Fruit fly (Drosophila melanogaster) whole organism, embryonic: Measurements from ENCODE around the gene CG12818.
A peak's percentile ranks its signal among the peaks of the same experiment; 100 is the strongest.

Experiments
- Awh ChIP-seq: fragments of 200-800 bp; sonication (Bioruptor generic); IDR thresholded peaks from 2 replicates; pipeline ENCODE4, ENCODE4 v1.3.6; 2022; ENCODE audit warnings: missing biosample characterization, missing genetic modification characterization
- Blimp-1 ChIP-seq: fragments of 200-800 bp; sonication (Bioruptor generic); optimal IDR thresholded peaks from 3 replicates; lab custom pipeline; 2018; ENCODE audit warnings: missing biosample characterization, missing genetic modification characterization, mild to moderate bottlenecking, moderate library complexity, missing genetic modification reagents
- CG10565 ChIP-seq: fragments of 200-800 bp; sonication (Bioruptor generic); optimal IDR thresholded peaks from 3 replicates; lab custom pipeline; 2016; ENCODE audit warnings: missing biosample characterization, mild to moderate bottlenecking, missing genetic modification characterization
- CG10654 ChIP-seq: fragments of 200-800 bp; sonication (Bioruptor generic); optimal IDR thresholded peaks from 2 replicates; lab custom pipeline; 2016; ENCODE audit warnings: missing biosample characterization, missing genetic modification characterization
- CG11695 ChIP-seq: fragments of 200-800 bp; sonication (Bioruptor generic); IDR thresholded peaks from 3 replicates; pipeline ENCODE4 v1.3.6; 2022; ENCODE audit warnings: missing biosample characterization, missing genetic modification characterization
- CG12391 ChIP-seq: fragments of 200-800 bp; sonication (Bioruptor generic); optimal IDR thresholded peaks from 3 replicates; lab custom pipeline; 2018; ENCODE audit warnings: missing biosample characterization, mild to moderate bottlenecking, missing genetic modification characterization, moderate library complexity
- CG17829 ChIP-seq: fragments of 200-800 bp; optimal IDR thresholded peaks from 2 replicates; lab custom pipeline; 2019; ENCODE audit warnings: missing biosample characterization, mild to moderate bottlenecking, missing genetic modification characterization, moderate library complexity
- CG17912 ChIP-seq: fragments of 200-800 bp; sonication (Bioruptor generic); optimal IDR thresholded peaks from 2 replicates; lab custom pipeline; 2018; ENCODE audit warnings: missing biosample characterization, mild to moderate bottlenecking, missing genetic modification characterization
- CG18011 ChIP-seq: fragments of 200-800 bp; sonication (Bioruptor generic); optimal IDR thresholded peaks from 2 replicates; lab custom pipeline; 2017; ENCODE audit warnings: missing biosample characterization, missing genetic modification characterization, mild to moderate bottlenecking, moderate library complexity, missing genotype
- CG2129 ChIP-seq: fragments of 200-800 bp; sonication (Bioruptor generic); IDR thresholded peaks from 2 replicates; pipeline ENCODE4 v1.3.6; 2022; ENCODE audit warnings: missing biosample characterization, missing genetic modification characterization; ENCODE audit not compliant: partially characterized antibody
- CG2199 ChIP-seq: fragments of 200-800 bp; sonication (Bioruptor generic); IDR thresholded peaks from 3 replicates; pipeline ENCODE4 v1.3.6; 2022; ENCODE audit warnings: missing biosample characterization, missing genetic modification characterization
- CG31388 ChIP-seq: fragments of 200-800 bp; sonication (Bioruptor generic); optimal IDR thresholded peaks from 2 replicates; lab custom pipeline; 2016; ENCODE audit warnings: missing biosample characterization, missing genetic modification characterization
- CG34376 ChIP-seq: fragments of 200-800 bp; sonication (Bioruptor generic); optimal IDR thresholded peaks from 2 replicates; lab custom pipeline; 2018; ENCODE audit warnings: missing biosample characterization, mild to moderate bottlenecking, missing genetic modification characterization
- CG42726 ChIP-seq: fragments of 200-800 bp; sonication (Bioruptor generic); IDR thresholded peaks from 2 replicates; pipeline ENCODE4 v1.3.6; 2022; ENCODE audit warnings: missing biosample characterization, missing genetic modification characterization; ENCODE audit not compliant: partially characterized antibody
- CG6272 ChIP-seq: fragments of 200-800 bp; sonication (Bioruptor generic); IDR thresholded peaks from 2 replicates; pipeline ENCODE4 v1.3.6; 2022; ENCODE audit warnings: missing biosample characterization, missing genetic modification characterization
- CG6689 ChIP-seq: fragments of 200-800 bp; sonication (Bioruptor generic); IDR thresholded peaks from 2 replicates; pipeline ENCODE4 v1.3.6; 2022; ENCODE audit warnings: missing biosample characterization, missing genetic modification characterization
- CG6813 ChIP-seq: fragments of 200-800 bp; sonication (Bioruptor generic); optimal IDR thresholded peaks from 2 replicates; lab custom pipeline; 2017; ENCODE audit warnings: missing biosample characterization, missing genetic modification characterization, mild to moderate bottlenecking, moderate library complexity, missing genetic modification reagents
- CG8478 ChIP-seq: fragments of >200 bp; optimal IDR thresholded peaks from 2 replicates; lab custom pipeline; 2018
- CG9215 ChIP-seq: fragments of 200-800 bp; sonication (Bioruptor generic); IDR thresholded peaks from 2 replicates; pipeline ENCODE4 v1.3.6; 2022; ENCODE audit warnings: missing biosample characterization, missing genetic modification characterization
- CG9609 ChIP-seq: fragments of 200-800 bp; sonication (Bioruptor generic); optimal IDR thresholded peaks from 3 replicates; lab custom pipeline; 2016; ENCODE audit warnings: missing biosample characterization, missing genetic modification characterization
- CG9727 ChIP-seq: fragments of 200-800 bp; sonication (Bioruptor generic); optimal IDR thresholded peaks from 3 replicates; lab custom pipeline; 2017; ENCODE audit warnings: missing biosample characterization, mild to moderate bottlenecking, missing genetic modification characterization
- CkIIα-i1 ChIP-seq: fragments of 200-800 bp; sonication (Bioruptor generic); IDR thresholded peaks from 2 replicates; pipeline ENCODE4 v1.3.6; 2022; ENCODE audit warnings: missing biosample characterization, missing genetic modification characterization
- D19A ChIP-seq: fragments of 200-800 bp; optimal IDR thresholded peaks from 3 replicates; lab custom pipeline; 2019; ENCODE audit warnings: missing biosample characterization, mild to moderate bottlenecking, missing genetic modification characterization, moderate library complexity
- ERR ChIP-seq: fragments of 200-800 bp; sonication (Bioruptor generic); optimal IDR thresholded peaks from 2 replicates; lab custom pipeline; 2016; ENCODE audit warnings: missing biosample characterization, missing genetic modification characterization
- Fer1 ChIP-seq: fragments of 200-800 bp; sonication (Bioruptor generic); optimal IDR thresholded peaks from 2 replicates; lab custom pipeline; 2017; ENCODE audit warnings: missing biosample characterization, mild to moderate bottlenecking, missing genetic modification characterization
- Gug ChIP-seq: fragments of 200-800 bp; sonication (Bioruptor generic); IDR thresholded peaks from 4 replicates; pipeline ENCODE4 v1.3.6; 2022; ENCODE audit warnings: missing biosample characterization, missing genetic modification characterization
- Hmx ChIP-seq: fragments of 200-800 bp; sonication (Bioruptor generic); optimal IDR thresholded peaks from 2 replicates; lab custom pipeline; 2016; ENCODE audit warnings: missing biosample characterization, missing genetic modification characterization
- Mes4 ChIP-seq: fragments of 200-800 bp; sonication (Bioruptor generic); optimal IDR thresholded peaks from 2 replicates; lab custom pipeline; 2016; ENCODE audit warnings: missing biosample characterization, missing genetic modification characterization
- Nf-YB ChIP-seq: fragments of 200-800 bp; sonication (Bioruptor generic); optimal IDR thresholded peaks from 3 replicates; lab custom pipeline; 2019; ENCODE audit warnings: missing biosample characterization, mild to moderate bottlenecking, missing genetic modification characterization, moderate library complexity
- Poxn ChIP-seq: fragments of 200-800 bp; sonication (Bioruptor generic); IDR thresholded peaks from 2 replicates; pipeline ENCODE4 v1.3.6; 2022; ENCODE audit warnings: missing biosample characterization, missing genetic modification characterization
- Sox100B ChIP-seq: fragments of 200-800 bp; sonication (Bioruptor generic); optimal IDR thresholded peaks from 3 replicates; lab custom pipeline; 2018; ENCODE audit warnings: missing biosample characterization, mild to moderate bottlenecking, missing genetic modification characterization
- Sox102F ChIP-seq: fragments of 200-800 bp; sonication (Bioruptor generic); optimal IDR thresholded peaks from 2 replicates; lab custom pipeline; 2018; ENCODE audit warnings: missing biosample characterization, mild to moderate bottlenecking, missing genetic modification characterization, moderate library complexity
- Stat92E ChIP-seq, 3 experiments: fragments of >200 bp in 2 of 3; fragments of 200-800 bp in 1 of 3; sonication (Bioruptor generic) in 1 of 3; optimal IDR thresholded peaks; 2 replicates each; lab custom pipeline; 2017 to 2019; ENCODE audit warnings: missing biosample characterization in 3 of 3, missing genetic modification characterization in 3 of 3, mild to moderate bottlenecking in 1 of 3, moderate library complexity in 1 of 3
- Xrp1 ChIP-seq: fragments of 200-800 bp; sonication (Bioruptor generic); IDR thresholded peaks from 2 replicates; pipeline ENCODE4 v1.3.6; 2022; ENCODE audit warnings: missing biosample characterization, missing genetic modification characterization
- chinmo ChIP-seq: fragments of 200-800 bp; sonication (Bioruptor generic); IDR thresholded peaks from 4 replicates; pipeline ENCODE4 v1.3.6; 2022; ENCODE audit warnings: missing biosample characterization, missing genetic modification characterization; ENCODE audit not compliant: partially characterized antibody
- dysf ChIP-seq: fragments of 200-800 bp; sonication (Bioruptor generic); IDR thresholded peaks from 3 replicates; pipeline ENCODE4 v1.3.6; 2022; ENCODE audit warnings: missing biosample characterization, missing genetic modification characterization
- exex ChIP-seq: fragments of 200-800 bp; sonication (Bioruptor generic); optimal IDR thresholded peaks from 4 replicates; lab custom pipeline; 2018; ENCODE audit warnings: missing biosample characterization, mild to moderate bottlenecking, missing genetic modification characterization, moderate library complexity
- gro ChIP-seq: fragments of 200-800 bp; sonication (Bioruptor generic); optimal IDR thresholded peaks from 2 replicates; lab custom pipeline; 2016; ENCODE audit warnings: missing biosample characterization, missing genetic modification characterization
- ind ChIP-seq: fragments of 200-800 bp; sonication (Bioruptor generic); optimal IDR thresholded peaks from 3 replicates; lab custom pipeline; 2016; ENCODE audit warnings: missing biosample characterization, missing genetic modification characterization
- insv ChIP-seq, 2 experiments: fragments of 200-800 bp; sonication (Bioruptor generic); optimal IDR thresholded peaks; 3 replicates each; lab custom pipeline; 2016 to 2018; ENCODE audit warnings: missing biosample characterization in 2 of 2, missing genetic modification characterization in 2 of 2
- lbe ChIP-seq: fragments of 200-800 bp; sonication (Bioruptor generic); optimal IDR thresholded peaks from 2 replicates; lab custom pipeline; 2016; ENCODE audit warnings: missing biosample characterization, mild to moderate bottlenecking, missing genetic modification characterization
- mam ChIP-seq: fragments of 200-800 bp; sonication (Bioruptor generic); optimal IDR thresholded peaks from 3 replicates; lab custom pipeline; 2016; ENCODE audit warnings: missing biosample characterization, missing genetic modification characterization
- nerfin-1 ChIP-seq: fragments of 200-800 bp; sonication (Bioruptor generic); optimal IDR thresholded peaks from 3 replicates; lab custom pipeline; 2019; ENCODE audit warnings: missing biosample characterization, mild to moderate bottlenecking, missing genetic modification characterization, moderate library complexity
- peb ChIP-seq: fragments of 200-800 bp; sonication (Bioruptor generic); IDR thresholded peaks from 2 replicates; pipeline ENCODE4 v1.3.6; 2022; ENCODE audit warnings: missing biosample characterization, missing genetic modification characterization
- pros ChIP-seq: fragments of 200-800 bp; sonication (Bioruptor generic); optimal IDR thresholded peaks from 3 replicates; lab custom pipeline; 2019; ENCODE audit warnings: missing biosample characterization, mild to moderate bottlenecking, missing genetic modification characterization, moderate library complexity
- seq ChIP-seq: fragments of 200-800 bp; sonication (Bioruptor generic); IDR thresholded peaks from 2 replicates; pipeline ENCODE4 v1.3.6; 2022; ENCODE audit warnings: missing biosample characterization, missing genetic modification characterization
- sim ChIP-seq: fragments of 200-800 bp; sonication (Bioruptor generic); IDR thresholded peaks from 2 replicates; pipeline ENCODE4 v1.3.6; 2022; ENCODE audit warnings: missing biosample characterization, missing genetic modification characterization
- sima ChIP-seq: fragments of 200-800 bp; sonication (Bioruptor generic); optimal IDR thresholded peaks from 2 replicates; lab custom pipeline; 2016; ENCODE audit warnings: missing biosample characterization, missing genetic modification characterization
- sna ChIP-seq: fragments of 200-800 bp; sonication (Bioruptor generic); IDR thresholded peaks from 2 replicates; pipeline ENCODE4 v1.3.6; 2022; ENCODE audit warnings: missing biosample characterization, missing genetic modification characterization; ENCODE audit not compliant: partially characterized antibody
- sug ChIP-seq: fragments of 200-800 bp; optimal IDR thresholded peaks from 2 replicates; lab custom pipeline; 2019; ENCODE audit warnings: missing biosample characterization, mild to moderate bottlenecking, missing genetic modification characterization, moderate library complexity
- wek ChIP-seq: fragments of 200-800 bp; sonication (Bioruptor generic); optimal IDR thresholded peaks from 3 replicates; lab custom pipeline; 2018; ENCODE audit warnings: missing biosample characterization, mild to moderate bottlenecking, missing genetic modification characterization, moderate library complexity

CG12818 gene

dm6 chr3R:10332823-10333263 is 1.5 kb downstream of the CG12818 start, which contains the start of gene sle (continued):
- TF ChIP-seq nerfin-1 (tag; lab: Kevin White, UChicago) (no peak), Xrp1 (GFP tag; lab: Robert Waterston, UW) (peak; percentile 67), gro (peak; percentile 77), CkIIα-i1 (GFP tag; lab: Robert Waterston, UW) (no peak), sug (tag; lab: Kevin White, UChicago) (peak; percentile 62), Mes4 (GFP tag; lab: Kevin White, UChicago) (peak; percentile 38), ind (GFP tag; lab: Kevin White, UChicago) (peak; percentile 64), CG18011 (GFP tag; lab: Kevin White, UChicago) (peak; percentile 54), peb (peak; percentile 46; the same call in 1 of the 2 replicates), CG6689 (GFP tag; lab: Robert Waterston, UW) (no peak), CG9727 (GFP tag; lab: Kevin White, UChicago) (peak; percentile 34), CG9215 (GFP tag; lab: Robert Waterston, UW) (no peak), Gug (no peak), CG2129 (GFP tag; lab: Robert Waterston, UW) (no peak), CG9609 (GFP tag; lab: Kevin White, UChicago) (peak; percentile 71), CG2199 (no peak), mam (peak; percentile 66), CG17829 (tag; lab: Kevin White, UChicago) (peak; percentile 51), lbe (GFP tag; lab: Kevin White, UChicago) (no peak), CG6272 (GFP tag; lab: Robert Waterston, UW) (no peak), Sox102F (GFP tag; lab: Kevin White, UChicago) (no peak), Stat92E (GFP tag; optimal IDR thresholded peaks at IDR 0.05; lab: Kevin White, UChicago) (peak in 1 of 3 experiments; percentile 29), insv (GFP tag; optimal IDR thresholded peaks at IDR 0.05; lab: Kevin White, UChicago) (peak in 1 of 2 experiments; percentile 27), CG17912 (GFP tag; lab: Kevin White, UChicago) (no peak), Poxn (GFP tag; lab: Robert Waterston, UW) (no peak), chinmo (no peak), ERR (GFP tag; lab: Kevin White, UChicago) (peak; percentile 49), CG8478 (lab: Kevin White, UChicago) (no peak), CG6813 (no peak), CG34376 (GFP tag; lab: Kevin White, UChicago) (peak; percentile 69), Blimp-1 (GFP tag; lab: Kevin White, UChicago) (no peak), seq (GFP tag; lab: Robert Waterston, UW) (no peak), CG10565 (GFP tag; lab: Kevin White, UChicago) (no peak), pros (peak; percentile 8), Nf-YB (GFP tag; lab: Kevin White, UChicago) (no peak), D19A (tag; lab: Kevin White, UChicago) (no peak), sim (GFP tag; lab: Robert Waterston, UW) (no peak), sna (no peak), sima (GFP tag; lab: Kevin White, UChicago) (peak; percentile 5), CG10654 (GFP tag; lab: Kevin White, UChicago) (peak; percentile 49), dysf (peak; percentile 30; the same call in 1 of the 3 replicates), Fer1 (GFP tag; lab: Kevin White, UChicago) (peak; percentile 66), wek (GFP tag; lab: Kevin White, UChicago) (no peak), Sox100B (GFP tag; lab: Kevin White, UChicago) (no peak), CG31388 (GFP tag; lab: Kevin White, UChicago) (no peak), Hmx (GFP tag; lab: Kevin White, UChicago) (no peak), exex (tag; lab: Kevin White, UChicago) (no peak), CG11695 (GFP tag; lab: Robert Waterston, UW) (no peak), CG42726 (no peak), CG12391 (tag; lab: Kevin White, UChicago) (no peak), Awh (GFP tag; lab: Robert Waterston, UW) (no peak)
